Worm (Caenorhabditis elegans): Measurements from ENCODE around the gene col-116.

ce11 chrIV:8317800-8318199 is 37.9 kb upstream of the col-116 start:
- TF ChIP-seq tbx-11 (GFP tag; IDR thresholded peaks at IDR 0.05): no peak
- TF ChIP-seq sea-1 (GFP tag; conservative IDR thresholded peaks at IDR 0.05): no peak
- no peak for TF ChIP-seq scrt-1 (GFP tag; IDR thresholded peaks at IDR 0.05)
- TF ChIP-seq ama-1 (optimal IDR thresholded peaks at IDR 0.05): no peak
- TF ChIP-seq hmg-4 (GFP tag; optimal IDR thresholded peaks at IDR 0.05): no peak
- TF ChIP-seq tra-4 (tag; optimal IDR thresholded peaks at IDR 0.05): no peak
- no peak for TF ChIP-seq flt-1 (GFP tag; IDR thresholded peaks at IDR 0.05)
- no peak for TF ChIP-seq hnd-1 (tag; optimal IDR thresholded peaks at IDR 0.05)

Data from whole organism, early embryonic.